Fruit fly (Drosophila melanogaster): ENCODE results near the gene CG4950.

dm6 chr3L:16303982-16304381 lies 36.0 kb upstream of the CG4950 start, which contains the start of gene CG43249:
- TF ChIP-seq CG8478 (optimal IDR thresholded peaks at IDR 0.05) (no peak), CTCF (optimal IDR thresholded peaks at IDR 0.05) (no peak)
